Fruit fly (Drosophila melanogaster) whole organism: ENCODE results near the gene Osi20.

ENCODE experiments used
- CG8478 ChIP-seq: fragments of >200 bp; optimal IDR thresholded peaks from 2 replicates; lab custom pipeline; 2018; ENCODE audit warnings: inconsistent platforms
- Dll ChIP-seq: fragments of >200 bp; optimal IDR thresholded peaks from 2 replicates; lab custom pipeline; 2017
- EcR ChIP-seq, 2 experiments: fragments of >200 bp; optimal IDR thresholded peaks; 2 replicates each; lab custom pipeline; 2017; ENCODE audit warnings: missing biosample characterization in 2 of 2, missing genetic modification characterization in 2 of 2, missing genetic modification reagents in 2 of 2
- psq ChIP-seq: fragments of >200 bp; optimal IDR thresholded peaks from 2 replicates; lab custom pipeline; 2017
- usp ChIP-seq: fragments of >200 bp; optimal IDR thresholded peaks from 2 replicates; lab custom pipeline; 2017; ENCODE audit warnings: missing biosample characterization, missing genetic modification characterization, mixed read lengths

dm6 chr3R:6348943-6349342, 9.0 kb downstream of the Osi20 start, which contains the start of gene Hr83:
- TF ChIP-seq Dll, result no peak
- TF ChIP-seq usp, result no peak
- no peak for TF ChIP-seq EcR (GFP tag; optimal IDR thresholded peaks at IDR 0.05; lab: Kevin White, UChicago)
- no peak for TF ChIP-seq psq (lab: Kevin White, UChicago)
- TF ChIP-seq CG8478 (lab: Kevin White, UChicago), result no peak
